Worm (Caenorhabditis elegans) whole organism, L4 larva: ENCODE measurements around the gene clec-22.

Experiments used
- F10B5.3 ChIP-seq: sonication (generic microtip); optimal IDR thresholded peaks from 2 replicates; lab custom pipeline; 2016; ENCODE audit warnings: mild to moderate bottlenecking, missing genetic modification characterization, missing compliant biosample characterization
- F49E8.2 ChIP-seq: sonication (generic microtip); optimal IDR thresholded peaks from 2 replicates; lab custom pipeline; 2016; ENCODE audit warnings: missing compliant biosample characterization, mild to moderate bottlenecking, missing genetic modification characterization, borderline replicate concordance
- R02D3.7 ChIP-seq: fragments of 150-350 bp; sonication (generic microtip); optimal IDR thresholded peaks from 3 replicates; lab custom pipeline; 2014; ENCODE audit warnings: missing biosample characterization, missing genetic modification characterization
- T26A8.4 ChIP-seq: fragments of 200-800 bp; sonication (Bioruptor generic); IDR thresholded peaks from 2 replicates; pipeline ENCODE4 v1.3.6; 2022; ENCODE audit warnings: missing genetic modification characterization, missing compliant biosample characterization
- ZK546.5 ChIP-seq, 2 experiments: sonication (generic microtip); optimal IDR thresholded peaks; 2 replicates each; lab custom pipeline; 2017; ENCODE audit warnings: missing biosample characterization in 2 of 2, missing genetic modification characterization in 2 of 2
- aha-1 ChIP-seq: fragments of 150-350 bp; peaks from one replicate; lab custom pipeline; 2014; ENCODE audit warnings: missing biosample characterization, missing genetic modification characterization
- arid-1 ChIP-seq: fragments of 200-800 bp; sonication (Bioruptor generic); conservative IDR thresholded peaks from 2 replicates; pipeline ENCODE4 v1.3.6; 2022; ENCODE audit warnings: missing genetic modification reagents, missing genetic modification characterization, missing compliant biosample characterization
- ceh-32 ChIP-seq: sonication (generic microtip); optimal IDR thresholded peaks from 2 replicates; lab custom pipeline; 2016; ENCODE audit warnings: mild to moderate bottlenecking, missing genetic modification characterization, missing compliant biosample characterization; ENCODE audit not compliant: poor library complexity
- ceh-62 ChIP-seq: sonication (generic microtip); optimal IDR thresholded peaks from 2 replicates; lab custom pipeline; 2017; ENCODE audit warnings: missing biosample characterization, missing genetic modification characterization
- lim-7 ChIP-seq: fragments of 200-800 bp; sonication (Bioruptor generic); IDR thresholded peaks from 2 replicates; pipeline ENCODE4 v1.3.6; 2022; ENCODE audit warnings: missing genetic modification characterization, missing compliant biosample characterization
- lir-3 ChIP-seq: sonication (generic microtip); optimal IDR thresholded peaks from 2 replicates; lab custom pipeline; 2016; ENCODE audit warnings: mild to moderate bottlenecking, missing genetic modification characterization, missing compliant biosample characterization
- lsy-2 ChIP-seq, 2 experiments: fragments of 150-350 bp in 1 of 2; sonication (generic microtip) in 1 of 2; optimal IDR thresholded peaks; 2 replicates each; lab custom pipeline; 2014 to 2017; ENCODE audit warnings: missing biosample characterization in 2 of 2, missing genetic modification characterization in 2 of 2
- mdt-29 ChIP-seq: fragments of 200-800 bp; sonication (Bioruptor generic); IDR thresholded peaks from 2 replicates; pipeline ENCODE4 v1.3.6; 2022; ENCODE audit warnings: missing genetic modification reagents, missing genetic modification characterization, missing compliant biosample characterization
- nhr-11 ChIP-seq: fragments of 150-350 bp; optimal IDR thresholded peaks from 2 replicates; lab custom pipeline; 2014; ENCODE audit warnings: missing biosample characterization, missing genetic modification characterization
- nhr-28 ChIP-seq: fragments of 150-350 bp; optimal IDR thresholded peaks from 2 replicates; lab custom pipeline; 2014; ENCODE audit warnings: missing biosample characterization, missing genetic modification characterization
- php-3 ChIP-seq: fragments of 200-800 bp; sonication (Bioruptor generic); IDR thresholded peaks from 2 replicates; pipeline ENCODE4 v1.3.6; 2022; ENCODE audit warnings: missing genetic modification reagents, missing genetic modification characterization, missing compliant biosample characterization
- set-16 ChIP-seq: fragments of 200-800 bp; sonication (Bioruptor generic); IDR thresholded peaks from 2 replicates; pipeline ENCODE4 v1.3.6; 2022; ENCODE audit warnings: missing genetic modification reagents, missing genetic modification characterization, missing compliant biosample characterization
- snpc-1.2 ChIP-seq: fragments of 200-800 bp; sonication (Bioruptor generic); IDR thresholded peaks from 2 replicates; pipeline ENCODE4 v1.3.6; 2022; ENCODE audit warnings: missing genetic modification reagents, missing genetic modification characterization, missing compliant biosample characterization
- zag-1 ChIP-seq: fragments of 150-350 bp; optimal IDR thresholded peaks from 2 replicates; lab custom pipeline; 2014; ENCODE audit warnings: missing biosample characterization, missing genetic modification characterization
- zip-11 ChIP-seq: fragments of 200-800 bp; sonication (Bioruptor generic); IDR thresholded peaks from 2 replicates; pipeline ENCODE4 v1.3.6; 2022; ENCODE audit warnings: missing genetic modification characterization, missing compliant biosample characterization

Gene clec-22

ce11 chrV:16902726-16903125, 44.5 kb downstream of the clec-22 start, which contains the start of gene srd-68:
Gene srd-68, minus strand, starts transcription at chrV:16902826.
- TF ChIP-seq F10B5.3 (tag; lab: Kevin White, UChicago) = no peak
- TF ChIP-seq set-16 (GFP tag; lab: Robert Waterston, UW) = no peak
- no peak for TF ChIP-seq aha-1
- no peak for TF ChIP-seq zip-11
- no peak for TF ChIP-seq ZK546.5 (tag; optimal IDR thresholded peaks at IDR 0.05; lab: Kevin White, UChicago)
- TF ChIP-seq zag-1 (tag; lab: Kevin White, UChicago) = no peak
- TF ChIP-seq nhr-11 (tag; lab: Kevin White, UChicago) = no peak
- TF ChIP-seq ceh-32 (tag; lab: Kevin White, UChicago) = no peak
- TF ChIP-seq mdt-29 = no peak
- TF ChIP-seq T26A8.4 = no peak
- TF ChIP-seq F49E8.2 (tag; lab: Kevin White, UChicago) = no peak
- TF ChIP-seq lsy-2 (tag; optimal IDR thresholded peaks at IDR 0.05; lab: Kevin White, UChicago) = no peak
- no peak for TF ChIP-seq php-3 (GFP tag; lab: Robert Waterston, UW)
- TF ChIP-seq, all 104 proteins: peak for 0

DNA sequence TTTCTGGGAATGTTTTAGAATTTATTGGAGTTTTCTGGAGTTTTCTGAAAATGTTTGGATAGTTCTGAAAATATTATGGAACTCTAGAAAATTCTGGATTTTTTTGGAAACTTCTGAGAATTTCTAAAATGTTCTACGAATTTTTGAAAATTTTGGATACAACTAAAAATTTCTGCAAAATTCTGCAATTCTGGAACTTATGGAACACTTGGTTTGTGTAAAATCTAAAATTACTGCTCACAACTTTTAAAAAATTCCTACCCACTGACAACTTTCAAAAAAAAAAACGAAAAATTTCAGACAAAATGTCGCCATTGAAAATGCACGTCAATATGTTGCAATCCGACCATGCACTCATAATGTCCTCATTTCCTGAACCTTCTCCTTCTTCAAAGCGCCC, 46.4 kb downstream of the clec-22 start, which contains the start of gene nhr-262:
Gene nhr-262, plus strand, starts transcription at position 301 of the 400 bp plus-strand sequence.
- no peak for TF ChIP-seq nhr-28 (tag; lab: Kevin White, UChicago)
- no peak for TF ChIP-seq ceh-62 (tag; lab: Kevin White, UChicago)
- TF ChIP-seq R02D3.7 (tag; lab: Kevin White, UChicago) = no peak
- no peak for TF ChIP-seq arid-1 (GFP tag; lab: Robert Waterston, UW)
- no peak for TF ChIP-seq lir-3
- TF ChIP-seq lim-7 = no peak
- TF ChIP-seq snpc-1.2 = no peak
